Worm (Caenorhabditis elegans) whole organism, L3 larva: ENCODE data around the gene atgl-1.

Experiments used
- fos-1 ChIP-seq: fragments of 150-350 bp; optimal IDR thresholded peaks from 2 replicates; lab custom pipeline; 2014; ENCODE audit warnings: missing biosample characterization, missing genetic modification characterization
- mdl-1 ChIP-seq: fragments of 150-350 bp; optimal IDR thresholded peaks from 2 replicates; lab custom pipeline; 2014; ENCODE audit warnings: missing biosample characterization, missing genetic modification characterization
- nhr-11 ChIP-seq: fragments of 150-350 bp; optimal IDR thresholded peaks from 2 replicates; lab custom pipeline; 2014; ENCODE audit warnings: missing biosample characterization, missing genetic modification characterization
- nhr-28 ChIP-seq: fragments of 150-350 bp; optimal IDR thresholded peaks from 2 replicates; lab custom pipeline; 2014; ENCODE audit warnings: missing biosample characterization, missing genetic modification characterization
- pha-4 ChIP-seq: fragments of 150-350 bp; optimal IDR thresholded peaks from 2 replicates; lab custom pipeline; 2014; ENCODE audit warnings: missing biosample characterization, missing genetic modification reagents, missing genetic modification characterization
- skn-1 ChIP-seq: fragments of 150-350 bp; optimal IDR thresholded peaks from 2 replicates; lab custom pipeline; 2014; ENCODE audit warnings: missing biosample characterization, missing genetic modification characterization
- unc-39 ChIP-seq: sonication (generic microtip); optimal IDR thresholded peaks from 4 replicates; lab custom pipeline; 2017; ENCODE audit warnings: missing biosample characterization, missing genetic modification characterization
- unc-62 ChIP-seq: fragments of 150-350 bp; sonication (generic microtip); optimal IDR thresholded peaks from 4 replicates; lab custom pipeline; 2014; ENCODE audit warnings: missing biosample characterization, missing genetic modification reagents, missing genetic modification characterization
- ztf-11 ChIP-seq: fragments of 150-350 bp; optimal IDR thresholded peaks from 2 replicates; lab custom pipeline; 2014; ENCODE audit warnings: missing biosample characterization, missing genetic modification characterization

DNA sequence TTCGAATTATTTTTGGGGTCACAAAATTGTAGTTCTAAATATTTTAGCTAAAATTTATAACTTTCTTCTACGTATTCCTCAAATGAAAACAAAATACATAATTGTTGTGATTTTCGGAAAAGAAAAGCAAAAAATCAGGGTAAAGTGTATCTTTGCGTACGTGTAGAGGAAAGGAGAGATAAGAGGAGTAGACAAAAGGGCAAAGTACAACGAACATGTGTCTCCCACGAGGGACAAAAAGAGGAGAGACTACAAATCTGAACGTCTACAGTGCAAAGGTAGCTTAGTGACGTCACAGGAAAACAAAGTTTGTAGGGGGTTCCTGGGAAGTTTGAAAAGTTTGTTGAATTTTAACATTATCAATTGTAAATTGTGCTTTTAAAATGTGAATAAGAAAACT lies 28.3 kb upstream of the atgl-1 start:
- TF ChIP-seq mdl-1 (peak; percentile 53), fos-1 (tag; lab: Kevin White, UChicago) (no peak), pha-4 (tag; lab: Kevin White, UChicago) (peak; percentile 56), skn-1 (tag; lab: Kevin White, UChicago) (no peak), nhr-28 (tag; lab: Kevin White, UChicago) (no peak), unc-62 (no peak), nhr-11 (tag; lab: Kevin White, UChicago) (peak; percentile 40), unc-39 (tag; lab: Kevin White, UChicago) (no peak), ztf-11 (no peak)
